Worm (Caenorhabditis elegans): ENCODE results near the gene F40G9.9.

Gene F40G9.9

ce11 chrIII:140904-141303, 30.6 kb downstream of the F40G9.9 start, which contains the start of gene fbxb-81:
TSS of gene fbxb-81 (minus strand) at chrIII:141217.
- TF ChIP-seq bed-3 (GFP tag; optimal IDR thresholded peaks at IDR 0.05) (no peak), ceh-43 (GFP tag; optimal IDR thresholded peaks at IDR 0.05) (no peak), pha-4 (tag; optimal IDR thresholded peaks at IDR 0.05) (no peak), blmp-1 (tag; optimal IDR thresholded peaks at IDR 0.05) (no peak), ces-1 (GFP tag; optimal IDR thresholded peaks at IDR 0.05) (no peak), M03D4.4 (tag; optimal IDR thresholded peaks at IDR 0.05) (no peak)

DNA sequence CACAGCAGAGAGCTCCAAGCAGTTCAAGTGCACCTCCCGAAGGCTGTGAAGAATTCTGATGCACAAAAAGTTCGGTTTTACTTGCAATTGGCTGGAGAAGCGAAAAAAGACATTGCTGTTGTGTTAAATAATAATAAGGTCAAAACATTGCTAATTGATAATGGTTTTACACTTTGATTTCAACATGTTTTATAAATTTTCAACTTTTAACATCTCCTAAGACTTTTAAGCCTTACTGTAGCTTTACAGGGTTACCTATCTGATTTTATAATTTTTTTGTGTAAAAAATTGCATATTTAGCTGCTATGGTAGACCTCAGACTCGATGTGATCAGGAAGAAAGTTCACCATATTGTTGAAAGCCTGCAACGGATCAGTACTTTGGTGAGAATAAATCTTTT, 37.3 kb downstream of the F40G9.9 start, which contains the start of gene pals-25:
Gene pals-25 (plus strand): TSS at position 301 of the 400 bp plus-strand sequence.
- TF ChIP-seq ceh-39 (tag; optimal IDR thresholded peaks at IDR 0.05) (no peak), ceh-43 (GFP tag; optimal IDR thresholded peaks at IDR 0.05) (no peak), nhr-12 (tag; optimal IDR thresholded peaks at IDR 0.05) (no peak), mep-1 (tag; optimal IDR thresholded peaks at IDR 0.05) (no peak), M03D4.4 (tag; optimal IDR thresholded peaks at IDR 0.05) (no peak), nhr-237 (tag; optimal IDR thresholded peaks at IDR 0.05) (no peak), zip-8 (tag; optimal IDR thresholded peaks at IDR 0.05) (no peak), elt-3 (tag; optimal IDR thresholded peaks at IDR 0.05) (no peak), mls-2 (tag; optimal IDR thresholded peaks at IDR 0.05) (no peak), drap-1 (GFP tag; optimal IDR thresholded peaks at IDR 0.05) (no peak), nhr-2 (tag; optimal IDR thresholded peaks at IDR 0.05) (no peak), bed-3 (GFP tag; optimal IDR thresholded peaks at IDR 0.05) (no peak), unc-120 (tag; optimal IDR thresholded peaks at IDR 0.05; ENCODE audit: poor library complexity, severe bottlenecking) (no peak), ceh-83 (GFP tag; optimal IDR thresholded peaks at IDR 0.05) (no peak), nhr-28 (tag; optimal IDR thresholded peaks at IDR 0.05) (no peak), cnd-1 (tag; optimal IDR thresholded peaks at IDR 0.05) (no peak)

ce11 chrIII:132118-132517, 39.4 kb downstream of the F40G9.9 start, which contains the start of gene pals-22:
TSS of gene pals-22 (plus strand) at chrIII:132418.
- no peak for TF ChIP-seq nhr-28 (tag; optimal IDR thresholded peaks at IDR 0.05)
- no peak for TF ChIP-seq unc-62 (GFP tag; optimal IDR thresholded peaks at IDR 0.05)
- no peak for TF ChIP-seq bed-3 (GFP tag; optimal IDR thresholded peaks at IDR 0.05)
- no peak for TF ChIP-seq unc-39 (tag; optimal IDR thresholded peaks at IDR 0.05)
- TF ChIP-seq tbx-8 (GFP tag; optimal IDR thresholded peaks at IDR 0.05): no peak
- TF ChIP-seq blmp-1 (tag; optimal IDR thresholded peaks at IDR 0.05): no peak
- TF ChIP-seq hlh-1 (tag; optimal IDR thresholded peaks at IDR 0.05): no peak
- TF ChIP-seq nhr-76 (tag; optimal IDR thresholded peaks at IDR 0.05): no peak
- TF ChIP-seq unc-120 (tag; optimal IDR thresholded peaks at IDR 0.05; ENCODE audit: poor library complexity, severe bottlenecking): no peak
- no peak for TF ChIP-seq snpc-4 (tag; optimal IDR thresholded peaks at IDR 0.05)
- no peak for TF ChIP-seq ces-1 (GFP tag; optimal IDR thresholded peaks at IDR 0.05)
- no peak for TF ChIP-seq ceh-39 (tag; optimal IDR thresholded peaks at IDR 0.05)
- TF ChIP-seq sem-2 (GFP tag; optimal IDR thresholded peaks at IDR 0.05): no peak

DNA sequence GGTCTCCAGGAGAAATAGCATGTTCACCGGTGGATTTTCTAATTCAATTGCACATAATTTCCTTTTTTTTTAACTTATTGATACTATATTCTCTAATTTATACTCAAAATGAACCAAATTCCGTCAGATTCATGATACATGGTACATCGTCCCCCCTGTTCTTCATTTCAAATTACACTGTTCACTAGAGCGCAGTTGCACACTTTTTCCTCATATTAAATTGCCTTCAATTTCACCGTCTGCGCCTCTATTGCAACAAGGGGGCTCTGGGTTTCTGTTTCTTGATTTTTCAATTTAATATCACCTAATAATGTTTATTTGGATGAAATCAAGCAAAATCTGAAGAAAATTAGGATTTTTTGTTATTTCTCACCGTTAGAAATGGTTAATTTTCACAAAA, 39.9 kb downstream of the F40G9.9 start:
- TF ChIP-seq pha-4 (tag; optimal IDR thresholded peaks at IDR 0.05) (peak; percentile 52), nhr-237 (tag; optimal IDR thresholded peaks at IDR 0.05) (peak; percentile 11), ztf-11 (tag; optimal IDR thresholded peaks at IDR 0.05) (no peak), mab-5 (tag; optimal IDR thresholded peaks at IDR 0.05) (peak; percentile 39), ceh-83 (GFP tag; optimal IDR thresholded peaks at IDR 0.05) (no peak), unc-120 (tag; optimal IDR thresholded peaks at IDR 0.05; ENCODE audit: poor library complexity, severe bottlenecking) (peak; percentile 3), mep-1 (tag; optimal IDR thresholded peaks at IDR 0.05) (peak; percentile 45), ces-1 (GFP tag; optimal IDR thresholded peaks at IDR 0.05) (peak; percentile 96), lsy-2 (tag; optimal IDR thresholded peaks at IDR 0.05) (peak; percentile 34)

ce11 chrIII:130650-131049, 40.9 kb downstream of the F40G9.9 start, which contains the start of the genes nhr-280 and C29F9.2:
TSS of gene nhr-280 (minus strand) at chrIII:130750.
TSS of gene C29F9.2 (plus strand) at chrIII:130947.
- TF ChIP-seq bed-3 (GFP tag; optimal IDR thresholded peaks at IDR 0.05) (no peak), pha-4 (tag; optimal IDR thresholded peaks at IDR 0.05) (no peak), elt-1 (tag; optimal IDR thresholded peaks at IDR 0.05; ENCODE audit: borderline replicate concordance, insufficient read depth) (no peak), snpc-4 (tag; optimal IDR thresholded peaks at IDR 0.05) (no peak), ztf-11 (tag; optimal IDR thresholded peaks at IDR 0.05) (no peak), lsy-2 (tag; optimal IDR thresholded peaks at IDR 0.05) (no peak), hlh-1 (tag; optimal IDR thresholded peaks at IDR 0.05) (no peak), drap-1 (GFP tag; optimal IDR thresholded peaks at IDR 0.05) (no peak), blmp-1 (tag; optimal IDR thresholded peaks at IDR 0.05) (no peak), sptf-1 (tag; optimal IDR thresholded peaks at IDR 0.05) (no peak), flh-1 (GFP tag; optimal IDR thresholded peaks at IDR 0.05) (no peak), M03D4.4 (tag; optimal IDR thresholded peaks at IDR 0.05) (no peak), unc-39 (tag; optimal IDR thresholded peaks at IDR 0.05) (no peak), nhr-28 (tag; optimal IDR thresholded peaks at IDR 0.05) (no peak), nhr-237 (tag; optimal IDR thresholded peaks at IDR 0.05) (no peak), ces-1 (GFP tag; optimal IDR thresholded peaks at IDR 0.05) (no peak), sem-2 (GFP tag; optimal IDR thresholded peaks at IDR 0.05) (no peak), mab-5 (tag; optimal IDR thresholded peaks at IDR 0.05) (no peak)

Data from whole organism, mixed stage, embryonic.